Fruit fly (Drosophila melanogaster): ENCODE measurements around the gene CG7579.

DNA sequence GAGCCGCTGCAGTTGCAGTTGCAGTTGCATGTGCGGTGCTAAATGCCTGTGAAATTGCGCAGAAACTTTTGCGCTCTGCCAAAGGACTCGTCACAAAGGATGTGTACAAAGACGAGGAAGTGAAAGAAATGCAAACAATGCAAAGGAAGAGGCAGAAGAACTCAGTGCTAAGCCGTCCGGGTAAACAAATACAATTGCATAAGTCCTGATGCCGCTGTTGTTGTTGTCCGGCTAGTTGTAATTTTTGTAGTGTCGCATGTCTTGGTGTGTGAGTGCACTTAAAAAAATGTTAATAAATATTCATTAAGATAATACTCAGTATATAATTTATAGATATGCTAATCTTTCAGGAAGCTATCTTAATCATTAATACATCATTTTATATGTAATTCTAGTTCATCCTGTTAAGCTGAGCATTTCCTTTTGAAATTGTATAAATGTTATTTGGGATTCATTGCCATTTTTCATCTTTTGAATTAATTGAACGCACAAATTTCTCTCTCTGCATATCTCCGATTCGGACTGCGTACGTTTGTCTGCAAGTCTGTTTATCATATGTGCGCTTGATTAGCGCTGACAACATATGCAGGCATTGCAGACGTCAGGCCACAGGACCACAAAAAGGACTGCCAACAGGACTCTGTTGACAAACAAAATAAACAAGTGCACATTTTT lies 48.7 kb upstream of the CG7579 start:
- TF ChIP-seq Dfd (GFP tag; optimal IDR thresholded peaks at IDR 0.05) (no peak), psq (GFP tag; optimal IDR thresholded peaks at IDR 0.05) (no peak), Rel (GFP tag; optimal IDR thresholded peaks at IDR 0.05) (no peak), Rel (tag; optimal IDR thresholded peaks at IDR 0.05) (no peak), Hr78 (GFP tag; optimal IDR thresholded peaks at IDR 0.05) (no peak), GATAd (GFP tag; optimal IDR thresholded peaks at IDR 0.05) (no peak), Hr83 (GFP tag; optimal IDR thresholded peaks at IDR 0.05; ENCODE audit: poor library complexity, severe bottlenecking) (no peak), Abd-B (GFP tag; optimal IDR thresholded peaks at IDR 0.05) (no peak), lola (GFP tag; optimal IDR thresholded peaks at IDR 0.05) (no peak), dl (GFP tag; optimal IDR thresholded peaks at IDR 0.05; ENCODE audit: insufficient read depth in 1 of 2, partially characterized antibody in 2 of 2) (no peak), br (GFP tag; optimal IDR thresholded peaks at IDR 0.05) (no peak), sv (GFP tag; optimal IDR thresholded peaks at IDR 0.05) (no peak)
